Worm (Caenorhabditis elegans): ENCODE measurements around the gene B0244.15.
A peak's percentile ranks its signal among the peaks of the same experiment; 100 is the strongest.

ce11 chrIII:5710676-5711075 is 32.5 kb upstream of the B0244.15 start:
- TF ChIP-seq hmg-1.1 (GFP tag; IDR thresholded peaks at IDR 0.05) (0 out of 2 replicates have a peak, but pooled peaks have one; percentile 37), nhr-11 (tag; optimal IDR thresholded peaks at IDR 0.05) (no peak), ceh-44 (GFP tag; IDR thresholded peaks at IDR 0.05) (no peak), mes-2 (tag; optimal IDR thresholded peaks at IDR 0.05; ENCODE audit: poor library complexity, severe bottlenecking) (peak; percentile 41), Y75B8A.6 (GFP tag; IDR thresholded peaks at IDR 0.05) (no peak), dve-1 (tag; optimal IDR thresholded peaks at IDR 0.05; ENCODE audit: insufficient read depth) (peak; percentile 41), ztf-11 (tag; optimal IDR thresholded peaks at IDR 0.05) (no peak), snpc-4 (tag; optimal IDR thresholded peaks at IDR 0.05) (no peak), egl-27 (tag; optimal IDR thresholded peaks at IDR 0.05) (no peak), daf-19 (GFP tag; conservative IDR thresholded peaks at IDR 0.05) (no peak), lsy-2 (tag; optimal IDR thresholded peaks at IDR 0.05) (peak; percentile 59 to 81), nhr-42 (GFP tag; IDR thresholded peaks at IDR 0.05) (no peak), skn-1 (tag; optimal IDR thresholded peaks at IDR 0.05) (no peak)

All from whole organism, L4 larva.